Worm (Caenorhabditis elegans): Measurements from ENCODE around the gene F56D6.21.

DNA sequence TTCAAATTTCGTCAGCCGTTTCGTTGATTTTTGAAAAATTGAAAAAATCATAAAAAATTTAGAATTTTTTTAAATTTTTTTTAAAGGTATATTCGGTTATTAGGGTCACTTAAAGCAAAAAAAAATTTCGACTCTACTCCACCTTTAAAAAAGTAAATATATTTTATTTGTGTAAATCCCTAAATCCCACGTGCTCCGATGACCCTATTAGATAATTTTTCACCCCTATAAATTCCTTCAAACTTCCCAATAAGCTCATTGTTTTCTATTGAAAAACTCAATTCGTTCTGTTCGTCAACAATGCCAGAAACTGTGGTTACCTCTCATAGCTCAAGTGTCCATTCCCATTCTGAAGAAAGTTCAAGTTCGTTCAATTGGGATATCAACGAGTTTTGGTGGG, 7.9 kb downstream of the F56D6.21 start, which contains the start of gene F56D6.20:
- TF ChIP-seq snpc-4 (tag; optimal IDR thresholded peaks at IDR 0.05) (no peak), lsy-2 (tag; optimal IDR thresholded peaks at IDR 0.05) (no peak), blmp-1 (tag; optimal IDR thresholded peaks at IDR 0.05; ENCODE audit: insufficient read depth) (no peak), nhr-23 (tag; optimal IDR thresholded peaks at IDR 0.05) (no peak), ama-1 (optimal IDR thresholded peaks at IDR 0.05) (no peak), dmd-4 (tag; optimal IDR thresholded peaks at IDR 0.05) (no peak), unc-55 (GFP tag; optimal IDR thresholded peaks at IDR 0.05) (no peak), ztf-4 (tag; optimal IDR thresholded peaks at IDR 0.05) (no peak)

Measured in whole organism, L2 larva.